Fruit fly (Drosophila melanogaster): ENCODE results near the gene PGRP-SB2.

The PGRP-SB2 gene

dm6 chr3L:16748343-16748742 lies 22.0 kb downstream of the PGRP-SB2 start:
- no peak for TF ChIP-seq noc (tag; optimal IDR thresholded peaks at IDR 0.05)

dm6 chr3L:16749726-16750125 lies 23.4 kb downstream of the PGRP-SB2 start:
- no peak for TF ChIP-seq noc (tag; optimal IDR thresholded peaks at IDR 0.05)

- TF ChIP-seq noc (tag; optimal IDR thresholded peaks at IDR 0.05) = no peak
Measured at dm6 chr3L:16750750-16751149, 24.4 kb downstream of the PGRP-SB2 start.

dm6 chr3L:16751487-16752054 lies 25.2 kb downstream of the PGRP-SB2 start:
- TF ChIP-seq noc (tag; optimal IDR thresholded peaks at IDR 0.05) = no peak

- TF ChIP-seq noc (tag; optimal IDR thresholded peaks at IDR 0.05) = no peak
Measured at dm6 chr3L:16752402-16753096, 26.2 kb downstream of the PGRP-SB2 start.

- no peak for TF ChIP-seq noc (tag; optimal IDR thresholded peaks at IDR 0.05)
Measured at dm6 chr3L:16755189-16755588, 28.8 kb downstream of the PGRP-SB2 start, which contains the start of gene CG42852. Gene CG42852 (plus strand): TSS chr3L:16755489.

dm6 chr3L:16758504-16759109 lies 32.3 kb downstream of the PGRP-SB2 start:
- no peak for TF ChIP-seq noc (tag; optimal IDR thresholded peaks at IDR 0.05)

- no peak for TF ChIP-seq noc (tag; optimal IDR thresholded peaks at IDR 0.05)
Measured at dm6 chr3L:16759483-16759882, 33.1 kb downstream of the PGRP-SB2 start.

- TF ChIP-seq noc (tag; optimal IDR thresholded peaks at IDR 0.05) = no peak
Measured at dm6 chr3L:16760274-16760673, 33.9 kb downstream of the PGRP-SB2 start.

dm6 chr3L:16762203-16762997 lies 36.1 kb downstream of the PGRP-SB2 start:
- no peak for TF ChIP-seq noc (tag; optimal IDR thresholded peaks at IDR 0.05)

dm6 chr3L:16765647-16766628 lies 39.6 kb downstream of the PGRP-SB2 start, which contains the start of gene Nrt:
Gene Nrt (plus strand): TSS chr3L:16766072.
- TF ChIP-seq noc (tag; optimal IDR thresholded peaks at IDR 0.05) = peak; percentile 7

- no peak for TF ChIP-seq noc (tag; optimal IDR thresholded peaks at IDR 0.05)
Measured at dm6 chr3L:16766901-16767300, 40.6 kb downstream of the PGRP-SB2 start.

- TF ChIP-seq noc (tag; optimal IDR thresholded peaks at IDR 0.05) = no peak
Measured at dm6 chr3L:16768001-16768652, 41.8 kb downstream of the PGRP-SB2 start.

- no peak for TF ChIP-seq noc (tag; optimal IDR thresholded peaks at IDR 0.05)
Measured at dm6 chr3L:16769866-16770265, 43.5 kb downstream of the PGRP-SB2 start.
